Worm (Caenorhabditis elegans): ENCODE measurements around the gene srj-8.

- TF ChIP-seq mep-1 (tag; optimal IDR thresholded peaks at IDR 0.05) (no peak), mdl-1 (tag; optimal IDR thresholded peaks at IDR 0.05) (no peak), Y105C5A.15 (GFP tag; IDR thresholded peaks at IDR 0.05) (no peak), ceh-20 (GFP tag; IDR thresholded peaks at IDR 0.05) (no peak), ceh-32 (tag; optimal IDR thresholded peaks at IDR 0.05; ENCODE audit: poor library complexity) (no peak), lin-39 (tag; optimal IDR thresholded peaks at IDR 0.05) (no peak), nhr-11 (tag; optimal IDR thresholded peaks at IDR 0.05) (no peak), jun-1 (tag; optimal IDR thresholded peaks at IDR 0.05) (no peak), pqm-1 (tag; optimal IDR thresholded peaks at IDR 0.05) (no peak), dve-1 (tag; optimal IDR thresholded peaks at IDR 0.05; ENCODE audit: insufficient read depth) (no peak), lin-38 (GFP tag; IDR thresholded peaks at IDR 0.05) (no peak), skn-1 (tag; optimal IDR thresholded peaks at IDR 0.05) (no peak), fos-1 (tag; optimal IDR thresholded peaks at IDR 0.05) (no peak)
These were observed 29.0 kb upstream of the srj-8 start for ce11 chrV:3218604-3219003.
